Worm (Caenorhabditis elegans): Measurements from ENCODE around the gene K09D9.1.

Gene K09D9.1

ce11 chrV:4024777-4025176, at the start of gene K09D9.1:
K09D9.1 (plus strand) TSS chrV:4025047.
- TF ChIP-seq cog-1 (tag; optimal IDR thresholded peaks at IDR 0.05) (no peak), T22C8.4 (GFP tag; IDR thresholded peaks at IDR 0.05) (no peak), ztf-29 (GFP tag; IDR thresholded peaks at IDR 0.05) (no peak), klf-2 (GFP tag; conservative IDR thresholded peaks at IDR 0.05) (no peak), tab-1 (GFP tag; IDR thresholded peaks at IDR 0.05) (no peak), ztf-23 (GFP tag; IDR thresholded peaks at IDR 0.05) (no peak), med-1 (GFP tag; optimal IDR thresholded peaks at IDR 0.05; ENCODE audit: insufficient read depth) (no peak), flt-1 (GFP tag; IDR thresholded peaks at IDR 0.05) (no peak), ref-1 (GFP tag; conservative IDR thresholded peaks at IDR 0.05) (no peak)

- no peak for TF ChIP-seq ztf-23 (GFP tag; IDR thresholded peaks at IDR 0.05)
- TF ChIP-seq tab-1 (GFP tag; IDR thresholded peaks at IDR 0.05) = no peak
- TF ChIP-seq cog-1 (tag; optimal IDR thresholded peaks at IDR 0.05) = no peak
These were observed 47.9 kb upstream of the K09D9.1 start, which contains the start of gene str-83 for ce11 chrV:3976964-3977363. str-83 (plus strand) TSS chrV:3977264.

DNA sequence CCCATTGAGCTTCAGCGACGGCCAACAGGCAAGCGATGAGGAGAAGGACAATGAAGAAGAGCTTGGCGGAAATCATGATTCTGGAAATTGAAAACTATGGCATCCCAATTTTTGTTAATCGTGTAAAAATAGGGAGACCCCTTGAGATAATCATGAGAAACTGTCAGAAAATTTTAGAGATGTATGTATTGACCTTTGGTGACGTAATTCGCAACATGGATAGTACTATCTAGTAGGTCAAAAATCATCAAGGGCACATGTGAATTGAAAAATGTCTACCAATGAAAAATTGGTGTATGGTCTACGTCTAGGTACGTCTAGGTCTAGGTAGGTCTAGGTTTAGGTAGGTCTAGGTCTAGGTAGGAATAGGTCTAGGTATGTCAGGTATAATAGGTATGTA, 45.8 kb upstream of the K09D9.1 start, which contains the start of gene nlp-34:
TSS of gene nlp-34 (minus strand) at position 82 of the 400 bp plus-strand sequence.
- no peak for TF ChIP-seq ztf-23 (GFP tag; IDR thresholded peaks at IDR 0.05)

DNA sequence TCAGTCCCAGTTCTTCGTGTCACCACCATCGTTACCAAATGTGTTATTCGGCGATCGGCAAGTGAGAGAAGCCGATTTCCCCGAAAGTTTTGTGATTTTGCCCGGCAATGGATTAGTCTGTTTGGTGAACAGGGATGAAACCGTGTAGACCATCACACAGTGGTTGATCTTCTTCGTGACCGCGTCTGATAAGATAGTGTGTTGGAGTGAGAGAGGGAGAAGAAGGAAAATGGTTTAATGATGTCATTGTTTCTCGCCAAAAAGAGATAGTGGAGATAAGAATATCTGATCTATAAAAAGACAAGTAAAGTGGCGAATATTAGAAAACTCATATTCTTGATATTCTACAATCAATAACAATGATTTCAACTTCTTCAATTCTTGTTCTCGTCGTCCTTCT, 45.0 kb upstream of the K09D9.1 start, which contains the start of gene nlp-31:
TSS of gene nlp-31 (plus strand) at position 237 of the 400 bp plus-strand sequence.
- TF ChIP-seq flt-1 (GFP tag; IDR thresholded peaks at IDR 0.05) (no peak), ztf-23 (GFP tag; IDR thresholded peaks at IDR 0.05) (no peak), cog-1 (tag; optimal IDR thresholded peaks at IDR 0.05) (no peak), med-1 (GFP tag; optimal IDR thresholded peaks at IDR 0.05; ENCODE audit: insufficient read depth) (no peak), ref-1 (GFP tag; conservative IDR thresholded peaks at IDR 0.05) (no peak), klf-2 (GFP tag; conservative IDR thresholded peaks at IDR 0.05) (no peak), ztf-29 (GFP tag; IDR thresholded peaks at IDR 0.05) (no peak), tab-1 (GFP tag; IDR thresholded peaks at IDR 0.05) (no peak), T22C8.4 (GFP tag; IDR thresholded peaks at IDR 0.05) (no peak)

ce11 chrV:3980228-3980933, 44.5 kb upstream of the K09D9.1 start:
- no peak for TF ChIP-seq ztf-29 (GFP tag; IDR thresholded peaks at IDR 0.05)
- TF ChIP-seq klf-2 (GFP tag; conservative IDR thresholded peaks at IDR 0.05) = no peak
- TF ChIP-seq tab-1 (GFP tag; IDR thresholded peaks at IDR 0.05) = no peak
- TF ChIP-seq T22C8.4 (GFP tag; IDR thresholded peaks at IDR 0.05) = no peak
- no peak for TF ChIP-seq med-1 (GFP tag; optimal IDR thresholded peaks at IDR 0.05; ENCODE audit: insufficient read depth)
- TF ChIP-seq ref-1 (GFP tag; conservative IDR thresholded peaks at IDR 0.05) = no peak
- TF ChIP-seq cog-1 (tag; optimal IDR thresholded peaks at IDR 0.05) = no peak
- no peak for TF ChIP-seq ztf-23 (GFP tag; IDR thresholded peaks at IDR 0.05)
- no peak for TF ChIP-seq flt-1 (GFP tag; IDR thresholded peaks at IDR 0.05)

ce11 chrV:3981680-3982079, 43.2 kb upstream of the K09D9.1 start, which contains the start of gene nlp-30:
nlp-30 (plus strand) TSS chrV:3981980.
- TF ChIP-seq ztf-23 (GFP tag; IDR thresholded peaks at IDR 0.05) (no peak), T22C8.4 (GFP tag; IDR thresholded peaks at IDR 0.05) (no peak), cog-1 (tag; optimal IDR thresholded peaks at IDR 0.05) (no peak), tab-1 (GFP tag; IDR thresholded peaks at IDR 0.05) (no peak), med-1 (GFP tag; optimal IDR thresholded peaks at IDR 0.05; ENCODE audit: insufficient read depth) (no peak), klf-2 (GFP tag; conservative IDR thresholded peaks at IDR 0.05) (no peak), flt-1 (GFP tag; IDR thresholded peaks at IDR 0.05) (no peak), ref-1 (GFP tag; conservative IDR thresholded peaks at IDR 0.05) (no peak), ztf-29 (GFP tag; IDR thresholded peaks at IDR 0.05) (no peak)

DNA sequence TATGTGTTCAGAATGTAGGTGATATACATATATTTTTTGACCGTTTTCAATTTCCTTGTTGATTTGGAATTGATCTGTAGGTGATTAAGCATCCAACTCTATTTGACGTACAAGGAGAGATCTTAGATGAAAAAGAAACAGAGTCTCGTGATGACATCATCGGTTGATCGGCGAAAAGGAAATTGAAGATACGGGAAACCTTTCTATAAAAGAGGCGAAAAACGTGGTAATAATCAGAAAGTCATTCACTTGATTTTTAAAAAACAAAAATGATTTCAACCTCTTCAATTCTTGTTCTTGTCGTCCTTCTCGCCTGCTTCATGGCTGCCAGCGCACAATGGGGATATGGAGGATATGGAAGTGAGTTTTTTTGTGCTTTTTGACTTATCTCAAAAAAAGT, 40.7 kb upstream of the K09D9.1 start, which contains the start of gene nlp-29:
TSS of gene nlp-29 (plus strand) at position 248 of the 400 bp plus-strand sequence.
- no peak for TF ChIP-seq flt-1 (GFP tag; IDR thresholded peaks at IDR 0.05)
- no peak for TF ChIP-seq cog-1 (tag; optimal IDR thresholded peaks at IDR 0.05)
- no peak for TF ChIP-seq T22C8.4 (GFP tag; IDR thresholded peaks at IDR 0.05)
- TF ChIP-seq klf-2 (GFP tag; conservative IDR thresholded peaks at IDR 0.05) = no peak
- no peak for TF ChIP-seq ztf-23 (GFP tag; IDR thresholded peaks at IDR 0.05)
- no peak for TF ChIP-seq tab-1 (GFP tag; IDR thresholded peaks at IDR 0.05)
- TF ChIP-seq med-1 (GFP tag; optimal IDR thresholded peaks at IDR 0.05; ENCODE audit: insufficient read depth) = no peak

DNA sequence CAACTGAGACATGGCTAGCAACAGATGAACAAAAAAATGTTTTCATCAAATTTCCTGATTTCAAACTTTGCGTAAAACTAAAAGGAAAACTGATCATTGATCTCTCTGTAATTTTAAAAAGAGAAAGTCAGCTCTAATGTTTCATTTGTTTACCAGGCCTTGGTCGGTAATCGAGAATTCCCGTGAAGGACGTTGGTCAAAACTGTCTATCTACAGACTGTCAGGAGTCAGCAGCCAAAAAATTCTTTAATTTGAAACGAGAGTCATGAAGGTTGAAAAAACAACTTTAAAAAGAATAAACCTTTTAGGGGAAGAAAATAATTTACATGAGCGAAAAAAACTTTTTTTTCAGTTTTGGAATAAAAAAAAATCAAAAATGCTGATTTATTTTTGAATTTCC, 39.7 kb upstream of the K09D9.1 start:
- TF ChIP-seq T22C8.4 (GFP tag; IDR thresholded peaks at IDR 0.05) = no peak
- TF ChIP-seq ztf-29 (GFP tag; IDR thresholded peaks at IDR 0.05) = no peak
- TF ChIP-seq ztf-23 (GFP tag; IDR thresholded peaks at IDR 0.05) = no peak

- TF ChIP-seq cog-1 (tag; optimal IDR thresholded peaks at IDR 0.05) (no peak), ztf-23 (GFP tag; IDR thresholded peaks at IDR 0.05) (no peak), flt-1 (GFP tag; IDR thresholded peaks at IDR 0.05) (no peak), ztf-29 (GFP tag; IDR thresholded peaks at IDR 0.05) (no peak), med-1 (GFP tag; optimal IDR thresholded peaks at IDR 0.05; ENCODE audit: insufficient read depth) (no peak), ref-1 (GFP tag; conservative IDR thresholded peaks at IDR 0.05) (no peak), T22C8.4 (GFP tag; IDR thresholded peaks at IDR 0.05) (no peak)
These were observed 37.2 kb upstream of the K09D9.1 start, which contains the start of gene nlp-28 for ce11 chrV:3987616-3988015. nlp-28 (plus strand) TSS chrV:3987900.

DNA sequence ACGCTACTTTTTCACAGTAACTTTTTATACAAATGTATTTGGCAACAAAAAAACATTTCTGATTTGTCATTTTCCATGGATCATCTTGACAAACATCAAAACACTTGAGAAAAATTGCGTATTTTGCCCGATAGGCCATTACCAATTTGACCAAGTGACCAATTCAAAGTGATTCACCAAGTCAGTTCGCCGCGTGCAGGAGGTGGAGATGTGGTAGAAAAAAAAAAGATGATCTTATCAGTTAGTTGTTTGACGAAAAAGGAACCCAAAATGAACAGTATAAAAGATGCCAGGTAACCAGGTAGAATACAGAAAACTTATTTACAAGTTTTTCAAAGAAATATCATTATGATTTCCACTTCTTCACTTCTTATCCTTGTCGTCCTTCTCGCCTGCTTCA, 35.8 kb upstream of the K09D9.1 start, which contains the start of gene nlp-27:
TSS of gene nlp-27 (plus strand) at position 309 of the 400 bp plus-strand sequence.
- TF ChIP-seq med-1 (GFP tag; optimal IDR thresholded peaks at IDR 0.05; ENCODE audit: insufficient read depth) (no peak), tab-1 (GFP tag; IDR thresholded peaks at IDR 0.05) (no peak), ztf-23 (GFP tag; IDR thresholded peaks at IDR 0.05) (no peak), cog-1 (tag; optimal IDR thresholded peaks at IDR 0.05) (no peak), T22C8.4 (GFP tag; IDR thresholded peaks at IDR 0.05) (no peak), ref-1 (GFP tag; conservative IDR thresholded peaks at IDR 0.05) (no peak), ztf-29 (GFP tag; IDR thresholded peaks at IDR 0.05) (no peak)

All from whole organism, midembryonic.